Worm (Caenorhabditis elegans): ENCODE results near the gene Y59E9AL.4.
A peak's percentile ranks its signal among the peaks of the same experiment; 100 is the strongest.

- TF ChIP-seq pha-4 (tag; optimal IDR thresholded peaks at IDR 0.05): no peak
- TF ChIP-seq zip-8 (tag; optimal IDR thresholded peaks at IDR 0.05): no peak
- TF ChIP-seq unc-62 (GFP tag; optimal IDR thresholded peaks at IDR 0.05): peak; percentile 59
- TF ChIP-seq sem-2 (GFP tag; optimal IDR thresholded peaks at IDR 0.05): no peak
- TF ChIP-seq lin-13 (tag; optimal IDR thresholded peaks at IDR 0.05): no peak
- no peak for TF ChIP-seq mab-5 (tag; optimal IDR thresholded peaks at IDR 0.05)
- TF ChIP-seq nhr-76 (tag; optimal IDR thresholded peaks at IDR 0.05): no peak
Measured at ce11 chrIV:5169335-5169734, 45.7 kb downstream of the Y59E9AL.4 start.
